Fruit fly (Drosophila melanogaster) whole organism, larva: Measurements from ENCODE around the gene CG14323.

Experiments used
- noc ChIP-seq: fragments of 200-800 bp; sonication (Bioruptor generic); optimal IDR thresholded peaks from 3 replicates; lab custom pipeline; 2019; ENCODE audit warnings: missing biosample characterization, mild to moderate bottlenecking, missing genetic modification characterization, moderate library complexity

The CG14323 gene

dm6 chr3R:17631176-17631865 is 9.4 kb upstream of the CG14323 start:
- TF ChIP-seq noc: no peak

- no peak for TF ChIP-seq noc
Measured at dm6 chr3R:17630417-17630816, 8.5 kb upstream of the CG14323 start, which contains the start of gene CG43175. CG43175 (plus strand) TSS chr3R:17630717.

- no peak for TF ChIP-seq noc
Measured at dm6 chr3R:17626827-17627226, 4.9 kb upstream of the CG14323 start, which contains the start of gene CG14325. CG14325 (plus strand) TSS chr3R:17627127.

- TF ChIP-seq noc: no peak
Measured at dm6 chr3R:17624968-17625367, 3.1 kb upstream of the CG14323 start, which contains the start of gene AttD. AttD (plus strand) TSS chr3R:17625268.

- no peak for TF ChIP-seq noc
Measured at dm6 chr3R:17624549-17624948, 2.6 kb upstream of the CG14323 start.

dm6 chr3R:17619726-17620282 is 2.1 kb downstream of the CG14323 start:
- TF ChIP-seq noc: peak; percentile 26

- no peak for TF ChIP-seq noc
Measured at dm6 chr3R:17618699-17619150, 3.2 kb downstream of the CG14323 start, which contains the start of the genes CG14324 and CG14326. CG14324 (minus strand) TSS chr3R:17618799. CG14326 (plus strand) TSS chr3R:17619100.

dm6 chr3R:17617976-17618308 is 4.0 kb downstream of the CG14323 start:
- TF ChIP-seq noc: no peak

dm6 chr3R:17617121-17617975 is 4.6 kb downstream of the CG14323 start:
- no peak for TF ChIP-seq noc

- TF ChIP-seq noc: no peak
Measured at dm6 chr3R:17616541-17616940, 5.4 kb downstream of the CG14323 start.

- TF ChIP-seq noc: no peak
Measured at dm6 chr3R:17615746-17616145, 6.2 kb downstream of the CG14323 start.

dm6 chr3R:17615076-17615475 is 6.8 kb downstream of the CG14323 start:
- TF ChIP-seq noc: no peak

- TF ChIP-seq noc: no peak
Measured at dm6 chr3R:17613549-17613948, 8.4 kb downstream of the CG14323 start, which contains the start of gene CG14327. CG14327 (plus strand) TSS chr3R:17613709.

dm6 chr3R:17612587-17612986 is 9.3 kb downstream of the CG14323 start, which contains the start of gene CG34281:
CG34281 (plus strand) TSS chr3R:17612887.
- TF ChIP-seq noc: no peak

dm6 chr3R:17611836-17612235 is 10.1 kb downstream of the CG14323 start:
- no peak for TF ChIP-seq noc

dm6 chr3R:17611411-17611810 is 10.5 kb downstream of the CG14323 start, which contains the start of gene Edg91:
Edg91 (minus strand) TSS chr3R:17611511.
- no peak for TF ChIP-seq noc

- TF ChIP-seq noc: no peak
Measured at dm6 chr3R:17609059-17609458, 12.9 kb downstream of the CG14323 start, which contains the start of gene CG14329. CG14329 (plus strand) TSS chr3R:17609359.
